Fruit fly (Drosophila melanogaster) whole organism, prepupa: ENCODE data around the gene CapaR.
A peak's percentile ranks its signal among the peaks of the same experiment; 100 is the strongest.

Experiments used
- CG8632 ChIP-seq: fragments of 200-800 bp; sonication (Bioruptor generic); optimal IDR thresholded peaks from 3 replicates; lab custom pipeline; 2016; ENCODE audit warnings: missing biosample characterization, missing genetic modification characterization
- Ets21C ChIP-seq: fragments of 200-800 bp; sonication (Bioruptor generic); optimal IDR thresholded peaks from 3 replicates; lab custom pipeline; 2016; ENCODE audit warnings: missing biosample characterization, missing genetic modification characterization
- dac ChIP-seq: fragments of 200-800 bp; sonication (Bioruptor generic); optimal IDR thresholded peaks from 2 replicates; lab custom pipeline; 2017; ENCODE audit warnings: missing biosample characterization, mild to moderate bottlenecking, missing genetic modification characterization
- esn ChIP-seq: fragments of 200-800 bp; sonication (Bioruptor generic); optimal IDR thresholded peaks from 2 replicates; lab custom pipeline; 2016; ENCODE audit warnings: missing biosample characterization, mild to moderate bottlenecking, missing genetic modification characterization, moderate library complexity

dm6 chr3L:21516716-21517266, 45.2 kb downstream of the CapaR start:
- TF ChIP-seq Ets21C (GFP tag; lab: Kevin White, UChicago) (peak; percentile 12), CG8632 (GFP tag; lab: Kevin White, UChicago) (peak; percentile 45), dac (GFP tag; lab: Kevin White, UChicago) (no peak), esn (GFP tag; lab: Kevin White, UChicago) (peak; percentile 60)
